Fruit fly (Drosophila melanogaster): ENCODE data around the gene emc.
A peak's percentile ranks its signal among the peaks of the same experiment; 100 is the strongest.

The emc gene

dm6 chr3L:775053-775355, 25.8 kb downstream of the emc start (continued):
- TF ChIP-seq CG2678 (tag; optimal IDR thresholded peaks at IDR 0.05) (peak; percentile 34), CG12942 (GFP tag; optimal IDR thresholded peaks at IDR 0.05) (no peak), prd (optimal IDR thresholded peaks at IDR 0.05) (no peak), prd (GFP tag; IDR thresholded peaks at IDR 0.05) (peak; percentile 46; the same call in 1 of the 3 replicates), sob (GFP tag; IDR thresholded peaks at IDR 0.05) (peak; percentile 32; the same call in 1 of the 2 replicates), crp (GFP tag; optimal IDR thresholded peaks at IDR 0.05) (no peak), HLH3B (GFP tag; IDR thresholded peaks at IDR 0.05) (0 out of 2 replicates have a peak, but pooled peaks have one; percentile 36), CG8290 (GFP tag; optimal IDR thresholded peaks at IDR 0.05) (no peak), CG8290 (tag; optimal IDR thresholded peaks at IDR 0.05) (no peak), slbo (GFP tag; IDR thresholded peaks at IDR 0.05) (no peak), CG15514 (GFP tag; optimal IDR thresholded peaks at IDR 0.05) (no peak), Nf-YB (GFP tag; optimal IDR thresholded peaks at IDR 0.05) (no peak), dpn (GFP tag; optimal IDR thresholded peaks at IDR 0.05) (peak in 1 of 2 experiments; percentile 6), ato (GFP tag; IDR thresholded peaks at IDR 0.05; ENCODE audit: partially characterized antibody) (no peak), fd3F (GFP tag; optimal IDR thresholded peaks at IDR 0.05) (no peak), Vsx1 (GFP tag; optimal IDR thresholded peaks at IDR 0.05) (no peak), maf-S (GFP tag; optimal IDR thresholded peaks at IDR 0.05) (no peak), CG31441 (GFP tag; IDR thresholded peaks at IDR 0.05) (peak; percentile 42), Awh (GFP tag; IDR thresholded peaks at IDR 0.05) (no peak; the same call in 1 of the 2 replicates), slou (GFP tag; optimal IDR thresholded peaks at IDR 0.05) (no peak), nau (GFP tag; optimal IDR thresholded peaks at IDR 0.05) (peak; percentile 16), CG9932 (GFP tag; IDR thresholded peaks at IDR 0.05) (no peak), D (optimal IDR thresholded peaks at IDR 0.05) (no peak), D (GFP tag; optimal IDR thresholded peaks at IDR 0.05) (peak; percentile 21), Lpt (GFP tag; optimal IDR thresholded peaks at IDR 0.05) (no peak), CG17612 (GFP tag; IDR thresholded peaks at IDR 0.05) (no peak), CG1233 (GFP tag; optimal IDR thresholded peaks at IDR 0.05) (no peak), C15 (GFP tag; IDR thresholded peaks at IDR 0.05) (no peak), zf30C (GFP tag; optimal IDR thresholded peaks at IDR 0.05) (no peak), nerfin-2 (GFP tag; IDR thresholded peaks at IDR 0.05; ENCODE audit: partially characterized antibody) (no peak), twi (tag; optimal IDR thresholded peaks at IDR 0.05) (no peak), HLH54F (GFP tag; optimal IDR thresholded peaks at IDR 0.05) (no peak), en (GFP tag; optimal IDR thresholded peaks at IDR 0.05) (no peak), Taf1 (GFP tag; IDR thresholded peaks at IDR 0.05) (no peak), CG33213 (GFP tag; optimal IDR thresholded peaks at IDR 0.05) (no peak), Dbx (GFP tag; IDR thresholded peaks at IDR 0.05) (no peak), CG3995 (GFP tag; optimal IDR thresholded peaks at IDR 0.05) (no peak), unc-4 (GFP tag; IDR thresholded peaks at IDR 0.05; ENCODE audit: partially characterized antibody) (no peak), lbe (GFP tag; optimal IDR thresholded peaks at IDR 0.05) (no peak), ci (GFP tag; IDR thresholded peaks at IDR 0.05) (peak; percentile 61), ap (GFP tag; IDR thresholded peaks at IDR 0.05) (peak; percentile 13; the same call in 1 of the 2 replicates), CG5245 (GFP tag; optimal IDR thresholded peaks at IDR 0.05) (peak; percentile 1), emc (GFP tag; optimal IDR thresholded peaks at IDR 0.05) (no peak), CG2712 (tag; optimal IDR thresholded peaks at IDR 0.05) (peak; percentile 42), Lim3 (GFP tag; IDR thresholded peaks at IDR 0.05) (no peak), CG14710 (tag; optimal IDR thresholded peaks at IDR 0.05) (peak; percentile 32), CG3726 (GFP tag; IDR thresholded peaks at IDR 0.05) (no peak), CG13624 (GFP tag; optimal IDR thresholded peaks at IDR 0.05) (no peak), ash1 (GFP tag; optimal IDR thresholded peaks at IDR 0.05) (no peak), Sry-β (GFP tag; optimal IDR thresholded peaks at IDR 0.05) (no peak), tna (GFP tag; IDR thresholded peaks at IDR 0.05; ENCODE audit: partially characterized antibody) (no peak), CG11398 (GFP tag; optimal IDR thresholded peaks at IDR 0.05) (no peak), Usf (GFP tag; optimal IDR thresholded peaks at IDR 0.05) (no peak)
